Fruit fly (Drosophila melanogaster) whole organism, embryonic: Measurements from ENCODE around the gene bb8.

Experiments used
- BtbVII ChIP-seq: fragments of 200-800 bp; sonication (Bioruptor generic); optimal IDR thresholded peaks from 3 replicates; lab custom pipeline; 2017; ENCODE audit warnings: missing biosample characterization, mild to moderate bottlenecking, missing genetic modification characterization
- Bteb2 ChIP-seq: fragments of 200-800 bp; sonication (Bioruptor generic); optimal IDR thresholded peaks from 2 replicates; lab custom pipeline; 2016; ENCODE audit warnings: missing biosample characterization, missing genetic modification characterization
- CG10209 ChIP-seq: fragments of 200-800 bp; sonication (Bioruptor generic); optimal IDR thresholded peaks from 3 replicates; lab custom pipeline; 2017; ENCODE audit warnings: missing biosample characterization, mild to moderate bottlenecking, missing genetic modification characterization, missing genetic modification reagents
- CG1024 ChIP-seq: fragments of 200-800 bp; sonication (Bioruptor generic); IDR thresholded peaks from 2 replicates; pipeline ENCODE4 v1.3.6; 2022; ENCODE audit warnings: missing biosample characterization, missing genetic modification characterization
- CG10959 ChIP-seq: fragments of 200-800 bp; sonication (Bioruptor generic); IDR thresholded peaks from 2 replicates; pipeline ENCODE4 v1.3.6; 2022; ENCODE audit warnings: missing biosample characterization, missing genetic modification characterization
- CG14050 ChIP-seq: fragments of 200-800 bp; sonication (Bioruptor generic); IDR thresholded peaks from 3 replicates; pipeline ENCODE4 v1.3.6; 2022; ENCODE audit warnings: missing biosample characterization, missing genetic modification characterization
- CG15073 ChIP-seq: fragments of 200-800 bp; sonication (Bioruptor generic); optimal IDR thresholded peaks from 2 replicates; lab custom pipeline; 2016; ENCODE audit warnings: missing biosample characterization, missing genetic modification characterization
- CG15479 ChIP-seq: fragments of 200-800 bp; sonication (Bioruptor generic); optimal IDR thresholded peaks from 3 replicates; lab custom pipeline; 2019; ENCODE audit warnings: missing biosample characterization, mild to moderate bottlenecking, missing genetic modification characterization, moderate library complexity
- CG15601 ChIP-seq: fragments of 200-800 bp; sonication (Bioruptor generic); optimal IDR thresholded peaks from 3 replicates; lab custom pipeline; 2019; ENCODE audit warnings: missing biosample characterization, mild to moderate bottlenecking, missing genetic modification characterization, moderate library complexity
- CG16815 ChIP-seq: fragments of 200-800 bp; sonication (Bioruptor generic); optimal IDR thresholded peaks from 3 replicates; lab custom pipeline; 2017; ENCODE audit warnings: missing biosample characterization, mild to moderate bottlenecking, missing genetic modification characterization
- CG17359 ChIP-seq: fragments of 200-800 bp; sonication (Bioruptor generic); optimal IDR thresholded peaks from 3 replicates; lab custom pipeline; 2018; ENCODE audit warnings: missing biosample characterization, mild to moderate bottlenecking, missing genetic modification characterization, moderate library complexity
- CG2116 ChIP-seq: fragments of 200-800 bp; sonication (Bioruptor generic); optimal IDR thresholded peaks from 3 replicates; lab custom pipeline; 2018; ENCODE audit warnings: missing biosample characterization, mild to moderate bottlenecking, missing genetic modification characterization
- CG2199 ChIP-seq: fragments of 200-800 bp; sonication (Bioruptor generic); IDR thresholded peaks from 3 replicates; pipeline ENCODE4 v1.3.6; 2022; ENCODE audit warnings: missing biosample characterization, missing genetic modification characterization
- CG2712 ChIP-seq: fragments of 200-800 bp; optimal IDR thresholded peaks from 3 replicates; lab custom pipeline; 2019; ENCODE audit warnings: missing biosample characterization, mild to moderate bottlenecking, missing genetic modification characterization, moderate library complexity
- CG2889 ChIP-seq: fragments of 200-800 bp; sonication (Bioruptor generic); IDR thresholded peaks from 3 replicates; pipeline ENCODE4 v1.3.6; 2022; ENCODE audit warnings: missing biosample characterization, missing genetic modification characterization
- CG30403 ChIP-seq: fragments of 200-800 bp; sonication (Bioruptor generic); optimal IDR thresholded peaks from 3 replicates; lab custom pipeline; 2016; ENCODE audit warnings: missing biosample characterization, missing genetic modification characterization
- CG4730 ChIP-seq: fragments of 200-800 bp; sonication (Bioruptor generic); IDR thresholded peaks from 2 replicates; pipeline ENCODE4 v1.3.6; 2022; ENCODE audit warnings: missing biosample characterization, missing genetic modification characterization
- CG5245 ChIP-seq: fragments of 200-800 bp; sonication (Bioruptor generic); optimal IDR thresholded peaks from 3 replicates; lab custom pipeline; 2016; ENCODE audit warnings: missing biosample characterization, missing genetic modification characterization
- CG6765 ChIP-seq: fragments of 200-800 bp; sonication (Bioruptor generic); optimal IDR thresholded peaks from 3 replicates; lab custom pipeline; 2017; ENCODE audit warnings: missing biosample characterization, mild to moderate bottlenecking, missing genetic modification characterization
- CG7786 ChIP-seq: fragments of 200-800 bp; sonication (Bioruptor generic); optimal IDR thresholded peaks from 2 replicates; lab custom pipeline; 2016; ENCODE audit warnings: missing biosample characterization, missing genetic modification characterization
- CHES-1-like ChIP-seq: fragments of 200-800 bp; sonication (Bioruptor generic); optimal IDR thresholded peaks from 2 replicates; lab custom pipeline; 2016; ENCODE audit warnings: missing biosample characterization, missing genetic modification characterization
- Camta ChIP-seq: fragments of 200-800 bp; sonication (Bioruptor generic); optimal IDR thresholded peaks from 2 replicates; lab custom pipeline; 2016; ENCODE audit warnings: missing biosample characterization, missing genetic modification characterization
- Fer3 ChIP-seq: fragments of 200-800 bp; sonication (Bioruptor generic); optimal IDR thresholded peaks from 2 replicates; lab custom pipeline; 2018; ENCODE audit warnings: missing biosample characterization, mild to moderate bottlenecking, missing genetic modification characterization, moderate library complexity
- H15 ChIP-seq: fragments of 200-800 bp; sonication (Bioruptor generic); IDR thresholded peaks from 3 replicates; pipeline ENCODE4 v1.3.6; 2022; ENCODE audit warnings: missing biosample characterization, missing genetic modification characterization
- HLH3B ChIP-seq: fragments of 200-800 bp; sonication (Bioruptor generic); IDR thresholded peaks from 2 replicates; pipeline ENCODE4 v1.3.6; 2022; ENCODE audit warnings: missing biosample characterization, missing genetic modification characterization
- Hand ChIP-seq: fragments of 200-800 bp; sonication (Bioruptor generic); optimal IDR thresholded peaks from 2 replicates; lab custom pipeline; 2017; ENCODE audit warnings: mild to moderate bottlenecking, missing biosample characterization, missing genetic modification reagents, missing genetic modification characterization
- Hey ChIP-seq: fragments of 200-800 bp; sonication (Bioruptor generic); optimal IDR thresholded peaks from 3 replicates; lab custom pipeline; 2018; ENCODE audit warnings: missing biosample characterization, mild to moderate bottlenecking, missing genetic modification characterization
- Hr3 ChIP-seq: fragments of 200-800 bp; sonication (Bioruptor generic); optimal IDR thresholded peaks from 3 replicates; lab custom pipeline; 2016; ENCODE audit warnings: missing biosample characterization, missing genetic modification characterization
- Meics ChIP-seq: fragments of 200-800 bp; sonication (Bioruptor generic); optimal IDR thresholded peaks from 2 replicates; lab custom pipeline; 2017; ENCODE audit warnings: missing biosample characterization, mild to moderate bottlenecking, missing genetic modification characterization
- NC2β ChIP-seq: fragments of 200-800 bp; sonication (Bioruptor generic); optimal IDR thresholded peaks from 2 replicates; lab custom pipeline; 2016; ENCODE audit warnings: missing biosample characterization, missing genetic modification characterization
- Ravus ChIP-seq: fragments of 200-800 bp; sonication (Bioruptor generic); IDR thresholded peaks from 2 replicates; pipeline ENCODE4 v1.3.6; 2022; ENCODE audit warnings: missing biosample characterization, missing genetic modification characterization
- Scr ChIP-seq: fragments of 200-800 bp; sonication (Bioruptor generic); IDR thresholded peaks from 2 replicates; pipeline ENCODE4 v1.3.6; 2022; ENCODE audit warnings: missing biosample characterization, missing genetic modification characterization; ENCODE audit not compliant: partially characterized antibody
- Sox100B ChIP-seq: fragments of 200-800 bp; sonication (Bioruptor generic); optimal IDR thresholded peaks from 3 replicates; lab custom pipeline; 2018; ENCODE audit warnings: missing biosample characterization, mild to moderate bottlenecking, missing genetic modification characterization
- amos ChIP-seq: fragments of 200-800 bp; sonication (Bioruptor generic); IDR thresholded peaks from 2 replicates; pipeline ENCODE4 v1.3.6; 2022; ENCODE audit warnings: missing biosample characterization, missing genetic modification characterization; ENCODE audit not compliant: partially characterized antibody
- ara ChIP-seq: fragments of 200-800 bp; sonication (Bioruptor generic); IDR thresholded peaks from 2 replicates; pipeline ENCODE4 v1.3.6; 2022; ENCODE audit warnings: missing biosample characterization, missing genetic modification characterization
- btn ChIP-seq: fragments of 200-800 bp; sonication (Bioruptor generic); optimal IDR thresholded peaks from 2 replicates; lab custom pipeline; 2016; ENCODE audit warnings: missing biosample characterization, missing genetic modification characterization
- cato ChIP-seq: fragments of 200-800 bp; sonication (Bioruptor generic); optimal IDR thresholded peaks from 2 replicates; lab custom pipeline; 2016; ENCODE audit warnings: missing biosample characterization, missing genetic modification characterization, borderline replicate concordance
- crc ChIP-seq: fragments of 200-800 bp; sonication (Bioruptor generic); optimal IDR thresholded peaks from 2 replicates; lab custom pipeline; 2016; ENCODE audit warnings: missing biosample characterization, missing genetic modification characterization
- gcm2 ChIP-seq: fragments of 200-800 bp; sonication (Bioruptor generic); optimal IDR thresholded peaks from 2 replicates; lab custom pipeline; 2016; ENCODE audit warnings: missing biosample characterization, missing genetic modification characterization
- gfzf ChIP-seq: fragments of 200-800 bp; sonication (Bioruptor generic); optimal IDR thresholded peaks from 2 replicates; lab custom pipeline; 2016; ENCODE audit warnings: missing biosample characterization, mild to moderate bottlenecking, missing genetic modification characterization, moderate library complexity
- ham ChIP-seq: fragments of 200-800 bp; sonication (Bioruptor generic); IDR thresholded peaks from 2 replicates; pipeline ENCODE4 v1.3.6; 2022; ENCODE audit warnings: missing biosample characterization, missing genetic modification characterization
- insv ChIP-seq, 2 experiments: fragments of 200-800 bp; sonication (Bioruptor generic); optimal IDR thresholded peaks; 3 replicates each; lab custom pipeline; 2016 to 2018; ENCODE audit warnings: missing biosample characterization in 2 of 2, missing genetic modification characterization in 2 of 2
- jumu ChIP-seq: fragments of 200-800 bp; sonication (Bioruptor generic); optimal IDR thresholded peaks from 3 replicates; lab custom pipeline; 2016; ENCODE audit warnings: missing biosample characterization, missing genetic modification characterization
- knrl ChIP-seq: fragments of 200-800 bp; sonication (Bioruptor generic); IDR thresholded peaks from 3 replicates; pipeline ENCODE4 v1.3.6; 2022; ENCODE audit warnings: missing biosample characterization, missing genetic modification characterization; ENCODE audit not compliant: partially characterized antibody
- mld ChIP-seq: fragments of 200-800 bp; sonication (Bioruptor generic); IDR thresholded peaks from 3 replicates; pipeline ENCODE4 v1.3.6; 2022; ENCODE audit warnings: missing biosample characterization, missing genetic modification characterization; ENCODE audit not compliant: partially characterized antibody
- oc ChIP-seq: fragments of 200-800 bp; sonication (Bioruptor generic); optimal IDR thresholded peaks from 2 replicates; lab custom pipeline; 2018; ENCODE audit warnings: missing biosample characterization, mild to moderate bottlenecking, missing genetic modification characterization, moderate library complexity
- sens ChIP-seq: fragments of 200-800 bp; sonication (Bioruptor generic); peaks from one replicate; lab custom pipeline; 2016; ENCODE audit warnings: missing biosample characterization, missing genetic modification characterization
- tgo ChIP-seq: fragments of 200-800 bp; sonication (Bioruptor generic); IDR thresholded peaks from 3 replicates; pipeline ENCODE4 v1.3.6; 2022; ENCODE audit warnings: missing biosample characterization, missing genetic modification characterization
- tll ChIP-seq, 2 experiments: fragments of 200-800 bp in 1 of 2; fragments of >200 bp in 1 of 2; sonication (Bioruptor generic) in 1 of 2; optimal IDR thresholded peaks; 2 replicates each; lab custom pipeline; 2017 to 2019; ENCODE audit warnings: missing biosample characterization in 2 of 2, missing genetic modification characterization in 2 of 2, mild to moderate bottlenecking in 1 of 2, moderate library complexity in 1 of 2
- twi ChIP-seq: fragments of 200-800 bp; optimal IDR thresholded peaks from 2 replicates; lab custom pipeline; 2019; ENCODE audit warnings: missing biosample characterization, mild to moderate bottlenecking, missing genetic modification characterization, moderate library complexity

Gene bb8

dm6 chr3R:23251256-23251655 lies 38.7 kb downstream of the bb8 start, which contains the start of the genes Rad60 and EloA (continued):
- peak; percentile 60 for TF ChIP-seq CG17359 (tag; lab: Kevin White, UChicago)
- TF ChIP-seq Fer3 (tag; lab: Kevin White, UChicago): peak; percentile 68
- TF ChIP-seq sens (GFP tag; lab: Kevin White, UChicago): peak; percentile 97
- TF ChIP-seq btn: peak; percentile 60
- TF ChIP-seq CG30403 (GFP tag; lab: Kevin White, UChicago): peak; percentile 88
- peak; percentile 82 for TF ChIP-seq CG7786 (GFP tag; lab: Kevin White, UChicago)
- TF ChIP-seq CG15073 (GFP tag; lab: Kevin White, UChicago): no peak
- TF ChIP-seq gcm2 (GFP tag; lab: Kevin White, UChicago): peak; percentile 71
- TF ChIP-seq amos (GFP tag; lab: Robert Waterston, UW): peak; percentile 61
- TF ChIP-seq insv (GFP tag; optimal IDR thresholded peaks at IDR 0.05; lab: Kevin White, UChicago): peak in 1 of 2 experiments; percentile 57
- TF ChIP-seq Bteb2 (GFP tag; lab: Kevin White, UChicago): peak; percentile 84
- no peak for TF ChIP-seq Hey (tag; lab: Kevin White, UChicago)
- peak; percentile 65 for TF ChIP-seq oc (tag; lab: Kevin White, UChicago)
- peak; percentile 52 for TF ChIP-seq HLH3B (GFP tag; lab: Robert Waterston, UW)
- peak; percentile 65 for TF ChIP-seq cato (GFP tag; lab: Kevin White, UChicago)
- no peak for TF ChIP-seq mld (GFP tag; lab: Robert Waterston, UW)
- peak; percentile 43 for TF ChIP-seq Hand (GFP tag; lab: Kevin White, UChicago)
- no peak for TF ChIP-seq ham (GFP tag; lab: Robert Waterston, UW)
- TF ChIP-seq CG10959: 0 out of 2 replicates have a peak, but pooled peaks have one; percentile 28
- TF ChIP-seq gfzf (GFP tag; lab: Kevin White, UChicago): peak; percentile 31
- 0 out of 3 replicates have a peak, but pooled peaks have one; percentile 45 for TF ChIP-seq CG2889
- peak; percentile 64 for TF ChIP-seq knrl (GFP tag; lab: Robert Waterston, UW)
- TF ChIP-seq tll (GFP tag; optimal IDR thresholded peaks at IDR 0.05; lab: Kevin White, UChicago): no peak
- TF ChIP-seq jumu (GFP tag; lab: Kevin White, UChicago): peak; percentile 88
- peak; percentile 68 for TF ChIP-seq CG6765 (GFP tag; lab: Kevin White, UChicago)
- TF ChIP-seq twi (tag; lab: Kevin White, UChicago): peak; percentile 55
- peak; percentile 86 for TF ChIP-seq crc (GFP tag; lab: Kevin White, UChicago)
- TF ChIP-seq NC2β (GFP tag; lab: Kevin White, UChicago): peak; percentile 81
- TF ChIP-seq ara (GFP tag; lab: Robert Waterston, UW): 0 out of 2 replicates have a peak, but pooled peaks have one; percentile 47
- TF ChIP-seq CHES-1-like: peak; percentile 86
- peak; percentile 55 for TF ChIP-seq CG10209 (GFP tag; lab: Kevin White, UChicago)
- TF ChIP-seq CG2199 (GFP tag; lab: Robert Waterston, UW): peak; percentile 71; the same call in 1 of the 3 replicates
- TF ChIP-seq CG2712: peak; percentile 79
- TF ChIP-seq CG15601 (tag; lab: Kevin White, UChicago): peak; percentile 58
- TF ChIP-seq Sox100B (GFP tag; lab: Kevin White, UChicago): peak; percentile 49
- peak; percentile 71 for TF ChIP-seq Scr (GFP tag; lab: Robert Waterston, UW)
- peak; percentile 73 for TF ChIP-seq CG5245
- peak; percentile 37; the same call in 1 of the 2 replicates for TF ChIP-seq CG1024 (GFP tag; lab: Robert Waterston, UW)
- TF ChIP-seq CG15479: no peak
- peak; percentile 24; the same call in 1 of the 2 replicates for TF ChIP-seq CG4730
- peak; percentile 38 for TF ChIP-seq CG16815
- TF ChIP-seq Ravus (GFP tag; lab: Robert Waterston, UW): no peak
- no peak; the same call in 2 of the 3 replicates for TF ChIP-seq CG14050 (GFP tag; lab: Robert Waterston, UW)
- TF ChIP-seq H15 (GFP tag; lab: Robert Waterston, UW): peak; percentile 33; the same call in 1 of the 3 replicates
- TF ChIP-seq Hr3 (GFP tag; lab: Kevin White, UChicago): peak; percentile 71
- TF ChIP-seq BtbVII (GFP tag; lab: Kevin White, UChicago): no peak
- TF ChIP-seq Camta (GFP tag; lab: Kevin White, UChicago): peak; percentile 83
- TF ChIP-seq CG2116 (GFP tag; lab: Kevin White, UChicago): peak; percentile 96
- TF ChIP-seq Meics: peak; percentile 55
- TF ChIP-seq tgo (GFP tag; lab: Robert Waterston, UW): peak; percentile 54; the same call in 2 of the 3 replicates
